Worm (Caenorhabditis elegans) whole organism, L4 larva: ENCODE data around the gene K09E9.1.

ENCODE experiments used
- D1046.2 ChIP-seq: fragments of 200-800 bp; sonication (Bioruptor generic); IDR thresholded peaks from 2 replicates; pipeline ENCODE4 v1.3.6; 2022; ENCODE audit warnings: missing genetic modification characterization, missing compliant biosample characterization
- F10B5.3 ChIP-seq: sonication (generic microtip); optimal IDR thresholded peaks from 2 replicates; lab custom pipeline; 2016; ENCODE audit warnings: mild to moderate bottlenecking, missing genetic modification characterization, missing compliant biosample characterization
- T20F7.1 ChIP-seq: fragments of 200-800 bp; sonication (Bioruptor generic); optimal IDR thresholded peaks from 2 replicates; lab custom pipeline; 2018; ENCODE audit warnings: mild to moderate bottlenecking, missing genetic modification characterization, missing compliant biosample characterization
- T26A8.4 ChIP-seq: fragments of 200-800 bp; sonication (Bioruptor generic); IDR thresholded peaks from 2 replicates; pipeline ENCODE4 v1.3.6; 2022; ENCODE audit warnings: missing genetic modification characterization, missing compliant biosample characterization
- Y105C5A.15 ChIP-seq: fragments of 200-800 bp; sonication (Bioruptor generic); IDR thresholded peaks from 2 replicates; pipeline ENCODE4 v1.3.6; 2022; ENCODE audit warnings: missing genetic modification characterization, missing compliant biosample characterization
- Y48G9A.11 ChIP-seq: fragments of 200-800 bp; sonication (Bioruptor generic); IDR thresholded peaks from 2 replicates; pipeline ENCODE4 v1.3.6; 2022; ENCODE audit warnings: missing genetic modification reagents, missing genetic modification characterization, missing compliant biosample characterization
- Y5F2A.4 ChIP-seq: fragments of 200-800 bp; sonication (Bioruptor generic); optimal IDR thresholded peaks from 2 replicates; lab custom pipeline; 2018; ENCODE audit warnings: mild to moderate bottlenecking, missing genetic modification characterization, missing compliant biosample characterization
- ZK337.2 ChIP-seq: fragments of 200-800 bp; sonication (Bioruptor generic); IDR thresholded peaks from 2 replicates; pipeline ENCODE4 v1.3.6; 2022; ENCODE audit warnings: missing genetic modification reagents, missing genetic modification characterization, missing compliant biosample characterization
- aha-1 ChIP-seq: fragments of 150-350 bp; peaks from one replicate; lab custom pipeline; 2014; ENCODE audit warnings: missing biosample characterization, missing genetic modification characterization
- aly-2 ChIP-seq: sonication (generic microtip); optimal IDR thresholded peaks from 2 replicates; lab custom pipeline; 2018; ENCODE audit warnings: missing biosample characterization, missing genetic modification characterization
- ama-1 ChIP-seq: fragments of 150-350 bp; optimal IDR thresholded peaks from 2 replicates; lab custom pipeline; 2014; ENCODE audit warnings: inconsistent platforms, mixed read lengths
- attf-4 ChIP-seq: sonication (generic microtip); optimal IDR thresholded peaks from 3 replicates; lab custom pipeline; 2017; ENCODE audit warnings: missing biosample characterization, missing genetic modification characterization
- ceh-44 ChIP-seq: fragments of 200-800 bp; sonication (Bioruptor generic); IDR thresholded peaks from 2 replicates; pipeline ENCODE4 v1.3.6; 2022; ENCODE audit warnings: missing genetic modification reagents, missing genetic modification characterization, missing compliant biosample characterization
- ces-1 ChIP-seq: fragments of 150-350 bp; sonication (generic microtip); optimal IDR thresholded peaks from 4 replicates; lab custom pipeline; 2014; ENCODE audit warnings: missing biosample characterization, missing genetic modification reagents, missing genetic modification characterization
- ctbp-1 ChIP-seq: fragments of 200-800 bp; sonication (Bioruptor generic); IDR thresholded peaks from 2 replicates; pipeline ENCODE4 v1.3.6; 2022; ENCODE audit warnings: missing genetic modification reagents, missing genetic modification characterization, missing compliant biosample characterization
- daf-12 ChIP-seq: fragments of 150-350 bp; optimal IDR thresholded peaks from 2 replicates; lab custom pipeline; 2014; ENCODE audit warnings: missing biosample characterization, missing genetic modification reagents, missing genetic modification characterization
- dmd-6 ChIP-seq: fragments of 200-800 bp; sonication (Bioruptor generic); IDR thresholded peaks from 2 replicates; pipeline ENCODE4 v1.3.6; 2022; ENCODE audit warnings: missing genetic modification reagents, missing genetic modification characterization, missing compliant biosample characterization
- dmd-9 ChIP-seq: fragments of 200-800 bp; sonication (Bioruptor generic); IDR thresholded peaks from 2 replicates; pipeline ENCODE4 v1.3.6; 2022; ENCODE audit warnings: missing genetic modification reagents, missing genetic modification characterization, missing compliant biosample characterization
- dpl-1 ChIP-seq: fragments of 150-350 bp; optimal IDR thresholded peaks from 2 replicates; lab custom pipeline; 2014; ENCODE audit warnings: missing biosample characterization, missing genetic modification reagents, missing genetic modification characterization
- duxl-1 ChIP-seq: sonication (generic microtip); optimal IDR thresholded peaks from 2 replicates; lab custom pipeline; 2016; ENCODE audit warnings: mild to moderate bottlenecking, missing genetic modification characterization, moderate library complexity, missing compliant biosample characterization; ENCODE audit not compliant: poor library complexity
- dve-1 ChIP-seq: sonication (generic microtip); optimal IDR thresholded peaks from 2 replicates; lab custom pipeline; 2017; ENCODE audit warnings: antibody characterized with exemption, mild to moderate bottlenecking, missing genetic modification characterization, missing compliant biosample characterization; ENCODE audit not compliant: insufficient read depth
- egl-27 ChIP-seq: sonication (generic microtip); optimal IDR thresholded peaks from 3 replicates; lab custom pipeline; 2017; ENCODE audit warnings: missing biosample characterization, missing genetic modification reagents, missing genetic modification characterization
- egl-43 ChIP-seq: fragments of 200-800 bp; sonication (Bioruptor generic); IDR thresholded peaks from 2 replicates; pipeline ENCODE4 v1.3.6; 2022; ENCODE audit warnings: missing genetic modification reagents, missing genetic modification characterization, missing compliant biosample characterization
- fkh-10 ChIP-seq: fragments of 150-350 bp; optimal IDR thresholded peaks from 2 replicates; lab custom pipeline; 2014; ENCODE audit warnings: missing biosample characterization, missing genetic modification reagents, missing genetic modification characterization
- fos-1 ChIP-seq: fragments of 150-350 bp; optimal IDR thresholded peaks from 2 replicates; lab custom pipeline; 2014; ENCODE audit warnings: missing biosample characterization, missing genetic modification characterization
- gei-8 ChIP-seq: fragments of 200-800 bp; sonication (Bioruptor generic); optimal IDR thresholded peaks from 2 replicates; lab custom pipeline; 2018; ENCODE audit warnings: mild to moderate bottlenecking, missing genetic modification characterization, missing compliant biosample characterization
- hif-1 ChIP-seq, 2 experiments: sonication (generic microtip); optimal IDR thresholded peaks; 2 replicates each; lab custom pipeline; 2016 to 2017; ENCODE audit warnings: missing compliant biosample characterization in 2 of 2, missing genetic modification characterization in 2 of 2, missing genetic modification reagents in 2 of 2, missing genotype in 2 of 2, mild to moderate bottlenecking in 1 of 2
- hlh-30 ChIP-seq: sonication (generic microtip); optimal IDR thresholded peaks from 2 replicates; lab custom pipeline; 2017; ENCODE audit warnings: antibody characterized with exemption, mild to moderate bottlenecking, missing genetic modification characterization, missing compliant biosample characterization; ENCODE audit not compliant: insufficient read depth
- lin-15B ChIP-seq: fragments of 150-350 bp; sonication (generic microtip); optimal IDR thresholded peaks from 3 replicates; lab custom pipeline; 2014; ENCODE audit warnings: missing biosample characterization, missing genetic modification characterization
- lin-39 ChIP-seq: fragments of 150-350 bp; optimal IDR thresholded peaks from 2 replicates; lab custom pipeline; 2014; ENCODE audit warnings: missing biosample characterization, missing genetic modification reagents, missing genetic modification characterization
- lir-3 ChIP-seq: sonication (generic microtip); optimal IDR thresholded peaks from 2 replicates; lab custom pipeline; 2016; ENCODE audit warnings: mild to moderate bottlenecking, missing genetic modification characterization, missing compliant biosample characterization
- lsy-2 ChIP-seq, 2 experiments: fragments of 150-350 bp in 1 of 2; sonication (generic microtip) in 1 of 2; optimal IDR thresholded peaks; 2 replicates each; lab custom pipeline; 2014 to 2017; ENCODE audit warnings: missing biosample characterization in 2 of 2, missing genetic modification characterization in 2 of 2
- madf-9 ChIP-seq: fragments of 200-800 bp; sonication (Bioruptor generic); conservative IDR thresholded peaks from 2 replicates; pipeline ENCODE4 v1.3.6; 2022; ENCODE audit warnings: missing genetic modification reagents, missing genetic modification characterization, missing compliant biosample characterization
- mep-1 ChIP-seq: fragments of 150-350 bp; sonication (generic microtip); optimal IDR thresholded peaks from 3 replicates; lab custom pipeline; 2014; ENCODE audit warnings: missing biosample characterization, missing genetic modification characterization
- mes-2 ChIP-seq: sonication (generic microtip); optimal IDR thresholded peaks from 2 replicates; lab custom pipeline; 2016; ENCODE audit warnings: missing genotype, mild to moderate bottlenecking, missing genetic modification characterization, missing compliant biosample characterization; ENCODE audit not compliant: poor library complexity, severe bottlenecking
- nhr-102 ChIP-seq: sonication (generic microtip); optimal IDR thresholded peaks from 2 replicates; lab custom pipeline; 2016; ENCODE audit warnings: mild to moderate bottlenecking, missing genetic modification characterization, moderate library complexity, missing compliant biosample characterization
- nhr-111 ChIP-seq: fragments of 200-800 bp; sonication (Bioruptor generic); optimal IDR thresholded peaks from 2 replicates; lab custom pipeline; 2018; ENCODE audit warnings: mild to moderate bottlenecking, missing genetic modification characterization, missing compliant biosample characterization
- nhr-237 ChIP-seq: sonication (generic microtip); optimal IDR thresholded peaks from 2 replicates; lab custom pipeline; 2017; ENCODE audit warnings: missing biosample characterization, missing genetic modification characterization
- nhr-25 ChIP-seq: sonication (generic microtip); optimal IDR thresholded peaks from 2 replicates; lab custom pipeline; 2017; ENCODE audit warnings: missing genetic modification characterization, mild to moderate bottlenecking, missing compliant biosample characterization, antibody characterized with exemption, moderate library complexity, borderline replicate concordance; ENCODE audit not compliant: insufficient read depth
- nhr-76 ChIP-seq: fragments of 150-350 bp; optimal IDR thresholded peaks from 2 replicates; lab custom pipeline; 2014; ENCODE audit warnings: missing biosample characterization, missing genetic modification characterization
- pha-4 ChIP-seq, 2 experiments: fragments of 150-350 bp in 1 of 2; fragments of 200-800 bp in 1 of 2; sonication (Bioruptor generic) in 1 of 2; IDR thresholded peaks in 1 of 2; optimal IDR thresholded peaks in 1 of 2; 2 replicates each; pipeline versions ENCODE4 v1.3.6 to Lab custom; 2014 to 2022; ENCODE audit warnings: missing genetic modification characterization in 2 of 2, missing genetic modification reagents in 2 of 2, missing biosample characterization in 1 of 2, missing compliant biosample characterization in 1 of 2
- saeg-2 ChIP-seq: fragments of 200-800 bp; sonication (Bioruptor generic); IDR thresholded peaks from 2 replicates; pipeline ENCODE4 v1.3.6; 2022; ENCODE audit warnings: missing genetic modification reagents, missing genetic modification characterization, missing compliant biosample characterization
- sdz-12 ChIP-seq: fragments of 200-800 bp; sonication (Bioruptor generic); optimal IDR thresholded peaks from 2 replicates; lab custom pipeline; 2018; ENCODE audit warnings: mild to moderate bottlenecking, missing genetic modification characterization, missing compliant biosample characterization
- snpc-4 ChIP-seq: fragments of 150-350 bp; optimal IDR thresholded peaks from 2 replicates; lab custom pipeline; 2014; ENCODE audit warnings: missing biosample characterization, missing genetic modification characterization
- spr-3 ChIP-seq: fragments of 200-800 bp; sonication (Bioruptor generic); optimal IDR thresholded peaks from 2 replicates; lab custom pipeline; 2018; ENCODE audit warnings: mild to moderate bottlenecking, missing genetic modification characterization, missing compliant biosample characterization
- tag-97 ChIP-seq: fragments of 200-800 bp; sonication (Bioruptor generic); IDR thresholded peaks from 2 replicates; pipeline ENCODE4 v1.3.6; 2022; ENCODE audit warnings: missing genetic modification characterization, missing compliant biosample characterization
- tra-1 ChIP-seq: fragments of 200-800 bp; sonication (Bioruptor generic); IDR thresholded peaks from 2 replicates; pipeline ENCODE4 v1.3.6; 2022; ENCODE audit warnings: missing genetic modification reagents, missing genetic modification characterization, missing compliant biosample characterization
- unc-62 ChIP-seq, 3 experiments: fragments of 150-350 bp in 1 of 3; sonication (generic microtip); optimal IDR thresholded peaks in 2 of 3; peaks in 1 of 3; 1 replicate in 1 of 3; 2 replicates in 2 of 3; lab custom pipeline; 2014 to 2017; ENCODE audit warnings: missing biosample characterization in 3 of 3, missing genetic modification characterization in 3 of 3, missing genetic modification reagents in 3 of 3, missing genotype in 1 of 3
- zfp-2 ChIP-seq: sonication (generic microtip); optimal IDR thresholded peaks from 2 replicates; lab custom pipeline; 2016; ENCODE audit warnings: mild to moderate bottlenecking, missing genetic modification characterization, missing compliant biosample characterization
- zip-2 ChIP-seq: fragments of 150-350 bp; optimal IDR thresholded peaks from 2 replicates; lab custom pipeline; 2014; ENCODE audit warnings: missing biosample characterization, missing genetic modification characterization
- ztf-7 ChIP-seq: fragments of 150-350 bp; optimal IDR thresholded peaks from 2 replicates; lab custom pipeline; 2014; ENCODE audit warnings: missing biosample characterization, missing genetic modification characterization

The K09E9.1 gene

ce11 chrX:15633964-15634363 is 13.7 kb downstream of the K09E9.1 start:
- TF ChIP-seq nhr-111 (no peak), ces-1 (GFP tag; lab: Kevin White, UChicago) (peak; percentile 67), tag-97 (GFP tag; lab: Robert Waterston, UW) (no peak), hif-1 (tag; optimal IDR thresholded peaks at IDR 0.05; lab: Kevin White, UChicago) (no peak), D1046.2 (GFP tag; lab: Robert Waterston, UW) (no peak), attf-4 (tag; lab: Kevin White, UChicago) (no peak), ZK337.2 (GFP tag; lab: Robert Waterston, UW) (no peak), dmd-9 (GFP tag; lab: Robert Waterston, UW) (no peak), dmd-6 (no peak), ctbp-1 (GFP tag; lab: Robert Waterston, UW) (peak; percentile 65), nhr-76 (tag; lab: Kevin White, UChicago) (no peak), snpc-4 (tag; lab: Kevin White, UChicago) (no peak), ceh-44 (no peak), sdz-12 (GFP tag; lab: Kevin White, UChicago) (no peak), dve-1 (tag; lab: Kevin White, UChicago) (no peak), Y5F2A.4 (GFP tag; lab: Kevin White, UChicago) (no peak), T20F7.1 (GFP tag; lab: Kevin White, UChicago) (no peak), zfp-2 (tag; lab: Kevin White, UChicago) (no peak), egl-27 (tag; lab: Kevin White, UChicago) (no peak), F10B5.3 (tag; lab: Kevin White, UChicago) (no peak), aly-2 (tag; lab: Kevin White, UChicago) (no peak), dpl-1 (GFP tag; lab: Kevin White, UChicago) (no peak), egl-43 (no peak), Y48G9A.11 (GFP tag; lab: Robert Waterston, UW) (no peak), hlh-30 (tag; lab: Kevin White, UChicago) (peak; percentile 5), nhr-25 (no peak), unc-62 (GFP tag; optimal IDR thresholded peaks at IDR 0.05 in 1 of 2; lab: Kevin White, UChicago) (peak in 1 of 2 experiments; percentile 82), unc-62 (tag; optimal IDR thresholded peaks at IDR 0.05; lab: Kevin White, UChicago) (no peak), lin-15B (tag; lab: Kevin White, UChicago) (no peak), tra-1 (GFP tag; lab: Robert Waterston, UW) (no peak), aha-1 (tag; lab: Kevin White, UChicago) (no peak), nhr-237 (tag; lab: Kevin White, UChicago) (no peak), lsy-2 (tag; optimal IDR thresholded peaks at IDR 0.05; lab: Kevin White, UChicago) (peak in 1 of 2 experiments; percentile 46), madf-9 (GFP tag; lab: Robert Waterston, UW) (no peak), lin-39 (tag; lab: Kevin White, UChicago) (no peak), T26A8.4 (GFP tag; lab: Robert Waterston, UW) (no peak), pha-4 (GFP tag; IDR thresholded peaks at IDR 0.05; lab: Robert Waterston, UW) (no peak), pha-4 (tag; optimal IDR thresholded peaks at IDR 0.05; lab: Kevin White, UChicago) (no peak), fkh-10 (peak; percentile 75), spr-3 (no peak), saeg-2 (GFP tag; lab: Robert Waterston, UW) (no peak), daf-12 (tag; lab: Kevin White, UChicago) (no peak), zip-2 (tag; lab: Kevin White, UChicago) (no peak), duxl-1 (tag; lab: Kevin White, UChicago) (no peak), lir-3 (tag; lab: Kevin White, UChicago) (no peak), Y105C5A.15 (no peak), fos-1 (tag; lab: Kevin White, UChicago) (no peak), mep-1 (tag; lab: Kevin White, UChicago) (peak; percentile 37), nhr-102 (tag; lab: Kevin White, UChicago) (no peak), gei-8 (no peak), mes-2 (no peak), ztf-7 (tag; lab: Kevin White, UChicago) (no peak), ama-1 (lab: Kevin White, UChicago) (no peak)
